Worm (Caenorhabditis elegans): ENCODE data around the gene dcr-1.
A peak's percentile ranks its signal among the peaks of the same experiment; 100 is the strongest.

The dcr-1 gene

ce11 chrIII:8080165-8080738, at the start of gene dcr-1, which contains the start of gene apc-2:
Gene dcr-1, minus strand, starts transcription at chrIII:8080281.
Gene apc-2, plus strand, starts transcription at chrIII:8080629.
- TF ChIP-seq grh-1 (GFP tag; IDR thresholded peaks at IDR 0.05) (no peak), sptf-1 (tag; optimal IDR thresholded peaks at IDR 0.05) (no peak), nhr-84 (tag; optimal IDR thresholded peaks at IDR 0.05) (no peak), nhr-85 (tag) (peak; percentile 3), lsy-2 (tag; optimal IDR thresholded peaks at IDR 0.05) (peak in 1 of 2 experiments; percentile 41), efl-1 (optimal IDR thresholded peaks at IDR 0.05) (peak; percentile 22 to 36), efl-1 (GFP tag; optimal IDR thresholded peaks at IDR 0.05 in 1 of 2) (peak; percentile 26 to 89), nhr-11 (tag; optimal IDR thresholded peaks at IDR 0.05) (no peak), zag-1 (tag; optimal IDR thresholded peaks at IDR 0.05) (no peak), ceh-82 (tag; optimal IDR thresholded peaks at IDR 0.05) (no peak), lin-35 (GFP tag; optimal IDR thresholded peaks at IDR 0.05) (peak in 1 of 2 experiments; percentile 56), dpl-1 (GFP tag; optimal IDR thresholded peaks at IDR 0.05) (peak in 1 of 3 experiments; percentile 60), sup-37 (GFP tag; optimal IDR thresholded peaks at IDR 0.05) (no peak), nhr-28 (tag; optimal IDR thresholded peaks at IDR 0.05) (no peak), nhr-237 (tag; optimal IDR thresholded peaks at IDR 0.05) (no peak), pag-3 (tag; optimal IDR thresholded peaks at IDR 0.05; ENCODE audit: borderline replicate concordance, insufficient read depth) (no peak)

ce11 chrIII:8129195-8129594, 49.1 kb upstream of the dcr-1 start:
- no peak for TF ChIP-seq pax-3 (tag; optimal IDR thresholded peaks at IDR 0.05)
- peak in 1 of 2 experiments; percentile 28 for TF ChIP-seq lsy-2 (tag; optimal IDR thresholded peaks at IDR 0.05)

- TF ChIP-seq swsn-7 (tag; optimal IDR thresholded peaks at IDR 0.05): peak; percentile 29
- no peak for TF ChIP-seq mab-9 (GFP tag; IDR thresholded peaks at IDR 0.05)
- TF ChIP-seq nhr-76 (tag; optimal IDR thresholded peaks at IDR 0.05): no peak
- TF ChIP-seq snu-23 (GFP tag; optimal IDR thresholded peaks at IDR 0.05): peak; percentile 34
- TF ChIP-seq hpl-2 (GFP tag; optimal IDR thresholded peaks at IDR 0.05): no peak
- TF ChIP-seq ces-1 (GFP tag; optimal IDR thresholded peaks at IDR 0.05): no peak
- TF ChIP-seq nhr-77 (tag; optimal IDR thresholded peaks at IDR 0.05): no peak
- TF ChIP-seq Y116A8C.19 (tag; optimal IDR thresholded peaks at IDR 0.05; ENCODE audit: borderline replicate concordance): no peak
- TF ChIP-seq rnt-1 (tag; optimal IDR thresholded peaks at IDR 0.05): peak; percentile 1
- TF ChIP-seq elt-3 (tag; optimal IDR thresholded peaks at IDR 0.05): no peak
- TF ChIP-seq fkh-10 (GFP tag; optimal IDR thresholded peaks at IDR 0.05): no peak
- peak in 1 of 2 experiments; percentile 23 for TF ChIP-seq efl-1 (optimal IDR thresholded peaks at IDR 0.05)
- TF ChIP-seq efl-1 (GFP tag; optimal IDR thresholded peaks at IDR 0.05 in 1 of 2): no peak
- TF ChIP-seq snpc-4 (tag; optimal IDR thresholded peaks at IDR 0.05): no peak
- TF ChIP-seq lin-35 (GFP tag; optimal IDR thresholded peaks at IDR 0.05): peak; percentile 6 to 20
- TF ChIP-seq mef-2 (tag; optimal IDR thresholded peaks at IDR 0.05): no peak
- TF ChIP-seq fos-1 (tag; optimal IDR thresholded peaks at IDR 0.05): no peak
- no peak for TF ChIP-seq egl-27 (tag; optimal IDR thresholded peaks at IDR 0.05)
- TF ChIP-seq lin-39 (tag; optimal IDR thresholded peaks at IDR 0.05): no peak
- no peak for TF ChIP-seq jun-1 (tag; optimal IDR thresholded peaks at IDR 0.05)
- no peak for TF ChIP-seq C16A3.4 (tag; optimal IDR thresholded peaks at IDR 0.05)
- no peak for TF ChIP-seq aly-2 (tag; optimal IDR thresholded peaks at IDR 0.05)
- TF ChIP-seq skn-1 (tag; optimal IDR thresholded peaks at IDR 0.05): no peak
- TF ChIP-seq ceh-82 (tag; optimal IDR thresholded peaks at IDR 0.05): peak in 1 of 3 experiments; percentile 8
- no peak for TF ChIP-seq ztf-4 (tag; optimal IDR thresholded peaks at IDR 0.05)
- TF ChIP-seq unc-98 (GFP tag; IDR thresholded peaks at IDR 0.05): no peak
- no peak for TF ChIP-seq egl-13 (tag; optimal IDR thresholded peaks at IDR 0.05)
- TF ChIP-seq nhr-237 (tag; optimal IDR thresholded peaks at IDR 0.05): no peak
- TF ChIP-seq efl-3 (GFP tag; optimal IDR thresholded peaks at IDR 0.05): no peak
- no peak for TF ChIP-seq dpl-1 (GFP tag; optimal IDR thresholded peaks at IDR 0.05)
- TF ChIP-seq blmp-1 (tag; optimal IDR thresholded peaks at IDR 0.05): peak; percentile 19
- peak; percentile 15 for TF ChIP-seq nhr-20 (tag; optimal IDR thresholded peaks at IDR 0.05)
- TF ChIP-seq tlp-1 (tag; optimal IDR thresholded peaks at IDR 0.05): no peak
- peak; percentile 71 for TF ChIP-seq lin-14 (GFP tag; optimal IDR thresholded peaks at IDR 0.05)
- peak; percentile 3 for TF ChIP-seq tbx-2 (tag; optimal IDR thresholded peaks at IDR 0.05)
- no peak for TF ChIP-seq nhr-19 (GFP tag; conservative IDR thresholded peaks at IDR 0.05)
- no peak for TF ChIP-seq lin-15B (tag; optimal IDR thresholded peaks at IDR 0.05)
- TF ChIP-seq sup-37 (GFP tag; optimal IDR thresholded peaks at IDR 0.05): no peak
- peak; percentile 24 for TF ChIP-seq dsc-1 (tag; optimal IDR thresholded peaks at IDR 0.05)
These were observed 46.9 kb upstream of the dcr-1 start for ce11 chrIII:8126978-8127377.

All from whole organism, L1 larva.